Worm (Caenorhabditis elegans): ENCODE data around the gene agr-1.

The agr-1 gene

DNA sequence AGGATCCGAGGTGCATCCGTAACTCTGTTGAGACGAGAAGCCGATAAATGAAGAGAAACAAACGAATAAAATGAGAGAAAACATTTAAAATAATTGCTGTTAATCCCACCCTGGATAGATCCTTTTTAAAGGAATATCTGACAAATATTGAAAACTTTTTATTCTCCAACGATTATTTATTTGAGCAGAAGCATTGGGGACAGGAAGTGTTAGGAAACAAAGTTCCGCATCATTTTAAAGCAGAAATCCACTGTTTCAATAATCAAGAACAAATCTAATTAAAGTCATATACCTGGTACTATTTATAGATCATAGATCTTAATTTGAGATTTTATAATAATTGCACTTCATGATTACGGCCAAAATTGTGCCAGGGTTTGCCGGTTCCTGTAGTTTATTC lies 24.0 kb downstream of the agr-1 start, which contains the start of gene F41G3.20:
Gene F41G3.20 (minus strand): TSS at position 101 of the 400 bp plus-strand sequence.
- TF ChIP-seq unc-120 (tag; optimal IDR thresholded peaks at IDR 0.05; ENCODE audit: poor library complexity, severe bottlenecking), result no peak
- TF ChIP-seq snpc-4 (tag; optimal IDR thresholded peaks at IDR 0.05), result no peak
- TF ChIP-seq nhr-237 (tag; optimal IDR thresholded peaks at IDR 0.05), result no peak
- no peak for TF ChIP-seq pha-4 (tag; optimal IDR thresholded peaks at IDR 0.05)
- TF ChIP-seq tbx-8 (GFP tag; optimal IDR thresholded peaks at IDR 0.05), result no peak
- no peak for TF ChIP-seq mls-2 (tag; optimal IDR thresholded peaks at IDR 0.05)

ce11 chrII:6749422-6749821 lies 25.6 kb downstream of the agr-1 start, which contains the start of gene F41G3.10:
TSS of gene F41G3.10 (minus strand) at chrII:6749522.
- no peak for TF ChIP-seq sptf-1 (tag; optimal IDR thresholded peaks at IDR 0.05)
- no peak for TF ChIP-seq zip-8 (tag; optimal IDR thresholded peaks at IDR 0.05)
- no peak for TF ChIP-seq snpc-4 (tag; optimal IDR thresholded peaks at IDR 0.05)

DNA sequence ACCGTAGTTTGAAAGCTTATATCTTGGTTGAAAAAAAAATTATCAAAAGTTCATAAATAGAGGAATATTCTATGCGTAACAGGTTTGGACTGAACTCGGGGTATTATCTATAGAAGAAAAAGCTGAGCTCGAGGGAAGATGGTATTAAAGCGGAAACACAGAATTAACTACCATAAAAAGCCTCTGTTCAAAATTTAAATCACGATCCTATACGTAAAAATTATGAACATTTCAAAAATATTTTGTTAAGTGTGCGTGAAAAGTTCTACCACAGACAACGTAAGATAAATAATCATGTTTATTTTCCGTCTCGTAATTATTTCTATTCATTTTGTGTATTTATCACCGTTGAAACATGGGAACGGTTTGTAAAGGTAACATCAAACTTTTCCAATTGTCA lies 28.6 kb downstream of the agr-1 start, which contains the start of gene F41G3.5:
Gene F41G3.5 (plus strand): TSS at position 301 of the 400 bp plus-strand sequence.
- no peak for TF ChIP-seq lsy-2 (tag; optimal IDR thresholded peaks at IDR 0.05)
- no peak for TF ChIP-seq nhr-76 (tag; optimal IDR thresholded peaks at IDR 0.05)
- no peak for TF ChIP-seq cnd-1 (tag; optimal IDR thresholded peaks at IDR 0.05)
- no peak for TF ChIP-seq mep-1 (tag; optimal IDR thresholded peaks at IDR 0.05)
- no peak for TF ChIP-seq elt-1 (tag; optimal IDR thresholded peaks at IDR 0.05; ENCODE audit: borderline replicate concordance, insufficient read depth)
- TF ChIP-seq lin-32 (GFP tag; optimal IDR thresholded peaks at IDR 0.05), result no peak
- TF ChIP-seq ceh-39 (tag; optimal IDR thresholded peaks at IDR 0.05), result no peak
- TF ChIP-seq unc-62 (GFP tag; optimal IDR thresholded peaks at IDR 0.05), result no peak
- no peak for TF ChIP-seq tbx-8 (GFP tag; optimal IDR thresholded peaks at IDR 0.05)
- no peak for TF ChIP-seq unc-120 (tag; optimal IDR thresholded peaks at IDR 0.05; ENCODE audit: poor library complexity, severe bottlenecking)
- TF ChIP-seq drap-1 (GFP tag; optimal IDR thresholded peaks at IDR 0.05), result no peak
- TF ChIP-seq ztf-11 (tag; optimal IDR thresholded peaks at IDR 0.05), result no peak
- no peak for TF ChIP-seq lin-13 (tag; optimal IDR thresholded peaks at IDR 0.05)
- TF ChIP-seq elt-3 (tag; optimal IDR thresholded peaks at IDR 0.05), result no peak
- no peak for TF ChIP-seq blmp-1 (tag; optimal IDR thresholded peaks at IDR 0.05)

- no peak for TF ChIP-seq lin-32 (GFP tag; optimal IDR thresholded peaks at IDR 0.05)
- TF ChIP-seq mab-5 (tag; optimal IDR thresholded peaks at IDR 0.05), result no peak
- TF ChIP-seq lsy-2 (tag; optimal IDR thresholded peaks at IDR 0.05), result no peak
- no peak for TF ChIP-seq nhr-2 (tag; optimal IDR thresholded peaks at IDR 0.05)
- no peak for TF ChIP-seq mls-2 (tag; optimal IDR thresholded peaks at IDR 0.05)
Observed at ce11 chrII:6745783-6746182, 29.2 kb downstream of the agr-1 start, which contains the start of gene ins-14. TSS of gene ins-14 (minus strand) at chrII:6745814.

DNA sequence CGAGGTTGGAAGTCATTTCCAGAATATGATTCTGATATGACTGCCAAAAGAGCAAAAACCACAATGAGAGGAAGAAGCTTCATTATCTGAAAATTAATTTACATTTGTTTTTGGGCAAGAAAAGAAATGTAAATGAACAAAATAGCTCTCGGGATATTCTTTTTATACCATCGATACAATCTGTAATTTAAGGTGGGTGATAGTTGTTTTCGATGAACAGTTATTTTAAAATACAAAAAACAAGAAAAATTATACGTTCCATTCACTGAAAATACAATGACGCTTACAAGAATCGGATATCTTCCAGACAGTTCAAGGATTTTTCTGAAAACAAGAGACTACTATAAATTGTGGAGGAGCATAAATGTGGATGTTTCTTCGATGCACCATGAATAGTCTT lies 30.3 kb downstream of the agr-1 start, which contains the start of gene ins-15:
Gene ins-15 (minus strand): TSS at position 101 of the 400 bp plus-strand sequence.
- no peak for TF ChIP-seq hlh-1 (tag; optimal IDR thresholded peaks at IDR 0.05)
- no peak for TF ChIP-seq lin-13 (tag; optimal IDR thresholded peaks at IDR 0.05)
- TF ChIP-seq pha-4 (tag; optimal IDR thresholded peaks at IDR 0.05), result no peak
- TF ChIP-seq ceh-39 (tag; optimal IDR thresholded peaks at IDR 0.05), result no peak
- TF ChIP-seq tbx-8 (GFP tag; optimal IDR thresholded peaks at IDR 0.05), result no peak
- TF ChIP-seq mab-5 (tag; optimal IDR thresholded peaks at IDR 0.05), result no peak
- TF ChIP-seq ceh-43 (GFP tag; optimal IDR thresholded peaks at IDR 0.05), result no peak
- no peak for TF ChIP-seq zip-8 (tag; optimal IDR thresholded peaks at IDR 0.05)
- TF ChIP-seq nhr-12 (tag; optimal IDR thresholded peaks at IDR 0.05), result no peak
- TF ChIP-seq flh-1 (GFP tag; optimal IDR thresholded peaks at IDR 0.05), result no peak
- TF ChIP-seq nhr-2 (tag; optimal IDR thresholded peaks at IDR 0.05), result no peak
- no peak for TF ChIP-seq nhr-237 (tag; optimal IDR thresholded peaks at IDR 0.05)
- no peak for TF ChIP-seq lsy-2 (tag; optimal IDR thresholded peaks at IDR 0.05)
- TF ChIP-seq unc-39 (tag; optimal IDR thresholded peaks at IDR 0.05), result no peak
- no peak for TF ChIP-seq snpc-4 (tag; optimal IDR thresholded peaks at IDR 0.05)
- no peak for TF ChIP-seq drap-1 (GFP tag; optimal IDR thresholded peaks at IDR 0.05)
- no peak for TF ChIP-seq M03D4.4 (tag; optimal IDR thresholded peaks at IDR 0.05)
- TF ChIP-seq ham-2 (GFP tag; optimal IDR thresholded peaks at IDR 0.05), result no peak
- TF ChIP-seq ces-1 (GFP tag; optimal IDR thresholded peaks at IDR 0.05), result no peak
- no peak for TF ChIP-seq sptf-1 (tag; optimal IDR thresholded peaks at IDR 0.05)
